Fruit fly (Drosophila melanogaster): ENCODE data around the gene Sas10.

Gene Sas10

DNA sequence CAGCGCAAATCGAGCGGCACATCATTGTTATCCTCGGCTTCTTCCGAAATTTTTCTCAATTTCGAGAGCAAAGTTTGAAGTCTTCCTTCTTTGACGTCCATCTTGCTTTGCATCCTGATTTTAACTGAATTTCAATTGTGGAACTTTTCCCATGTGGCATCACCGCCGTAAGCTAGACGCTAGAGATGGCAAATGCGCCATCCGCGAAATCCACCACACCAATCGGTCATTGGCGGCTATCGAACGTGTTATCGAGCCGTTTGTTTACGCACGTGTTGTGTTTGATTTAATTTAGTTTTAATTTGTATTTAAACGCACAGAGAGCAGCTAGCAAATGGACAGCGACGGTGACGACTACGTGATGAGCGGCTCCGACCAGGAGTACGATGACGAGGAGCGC lies at the start of gene Sas10, which contains the start of gene CG15930:
Sas10 (plus strand) TSS at position 240 of the 400 bp plus-strand sequence.
CG15930 (minus strand) TSS at position 126 of the 400 bp plus-strand sequence.
- no peak for TF ChIP-seq CTCF (optimal IDR thresholded peaks at IDR 0.05)

DNA sequence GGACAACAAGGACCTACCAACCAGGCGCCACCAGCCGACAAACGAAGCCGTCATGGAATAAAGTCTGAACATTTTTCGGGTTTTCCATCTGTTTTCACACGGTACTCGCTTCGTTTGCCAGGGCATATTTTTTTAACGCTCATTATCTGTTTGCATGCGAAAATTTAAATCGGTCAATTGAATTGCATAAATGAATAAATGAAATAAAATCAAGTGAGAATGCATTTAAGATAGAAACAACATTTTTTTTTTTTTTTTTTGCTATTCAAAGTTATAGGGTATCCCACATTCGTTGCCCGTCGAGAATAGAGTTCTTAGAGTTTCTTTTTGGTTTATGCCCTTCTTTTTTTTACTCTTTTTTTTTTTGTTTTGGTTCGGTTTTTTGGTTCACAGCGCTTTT lies 31.4 kb upstream of the Sas10 start:
- TF ChIP-seq CG8478 (optimal IDR thresholded peaks at IDR 0.05) (no peak), CTCF (optimal IDR thresholded peaks at IDR 0.05) (no peak)

- TF ChIP-seq CG8478 (optimal IDR thresholded peaks at IDR 0.05) (no peak), CTCF (optimal IDR thresholded peaks at IDR 0.05) (no peak)
These were observed 30.7 kb upstream of the Sas10 start for dm6 chrX:5286513-5286912.

DNA sequence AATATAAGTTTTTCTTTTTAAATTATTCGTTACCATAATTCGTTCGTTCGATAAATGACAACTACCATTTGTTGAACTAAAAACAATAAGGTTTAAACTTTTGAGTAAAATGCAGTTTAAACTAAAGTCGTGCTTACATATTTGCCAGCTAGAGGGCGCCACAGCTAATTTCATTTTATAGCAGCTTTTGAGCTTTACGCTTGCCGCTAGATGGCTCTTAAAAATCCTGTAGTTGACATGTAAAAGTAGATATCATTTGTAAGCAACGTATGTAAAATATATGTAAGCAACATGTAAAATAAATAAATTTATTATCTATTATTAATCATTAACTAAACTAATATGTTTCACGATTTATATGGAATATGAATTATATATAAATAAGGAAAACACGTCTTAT lies 27.5 kb upstream of the Sas10 start:
- TF ChIP-seq CG8478 (optimal IDR thresholded peaks at IDR 0.05), result no peak
- peak; percentile 71 to 88 for TF ChIP-seq CTCF (optimal IDR thresholded peaks at IDR 0.05)

DNA sequence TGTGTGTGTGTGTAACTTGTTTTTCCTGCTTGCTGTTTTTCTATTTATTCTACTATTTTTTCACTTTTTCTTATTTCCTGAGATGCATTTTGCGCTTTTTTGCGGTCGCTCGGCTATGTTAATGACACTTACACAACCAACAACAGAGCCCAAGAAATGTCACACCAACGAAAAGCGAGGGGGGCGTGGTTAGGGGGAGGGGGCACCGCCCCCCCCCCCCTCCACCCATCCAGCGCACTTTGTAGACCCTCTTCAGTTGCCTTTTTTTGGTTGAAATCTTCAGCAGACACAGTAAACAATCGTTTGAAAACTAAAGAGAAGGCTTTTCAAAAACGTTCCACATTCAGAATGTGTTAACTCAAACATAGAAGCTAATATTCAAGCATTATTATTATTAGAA lies 24.1 kb upstream of the Sas10 start:
- TF ChIP-seq CG8478 (optimal IDR thresholded peaks at IDR 0.05) (no peak), CTCF (optimal IDR thresholded peaks at IDR 0.05) (no peak)

- TF ChIP-seq CTCF (optimal IDR thresholded peaks at IDR 0.05), result no peak
- no peak for TF ChIP-seq CG8478 (optimal IDR thresholded peaks at IDR 0.05)
These were observed 21.4 kb upstream of the Sas10 start, which contains the start of gene CG42749 for dm6 chrX:5295766-5296165. Gene CG42749 (plus strand): TSS chrX:5296066.

dm6 chrX:5299957-5300356 lies 17.3 kb upstream of the Sas10 start:
- no peak for TF ChIP-seq CTCF (optimal IDR thresholded peaks at IDR 0.05)
- TF ChIP-seq CG8478 (optimal IDR thresholded peaks at IDR 0.05), result no peak

DNA sequence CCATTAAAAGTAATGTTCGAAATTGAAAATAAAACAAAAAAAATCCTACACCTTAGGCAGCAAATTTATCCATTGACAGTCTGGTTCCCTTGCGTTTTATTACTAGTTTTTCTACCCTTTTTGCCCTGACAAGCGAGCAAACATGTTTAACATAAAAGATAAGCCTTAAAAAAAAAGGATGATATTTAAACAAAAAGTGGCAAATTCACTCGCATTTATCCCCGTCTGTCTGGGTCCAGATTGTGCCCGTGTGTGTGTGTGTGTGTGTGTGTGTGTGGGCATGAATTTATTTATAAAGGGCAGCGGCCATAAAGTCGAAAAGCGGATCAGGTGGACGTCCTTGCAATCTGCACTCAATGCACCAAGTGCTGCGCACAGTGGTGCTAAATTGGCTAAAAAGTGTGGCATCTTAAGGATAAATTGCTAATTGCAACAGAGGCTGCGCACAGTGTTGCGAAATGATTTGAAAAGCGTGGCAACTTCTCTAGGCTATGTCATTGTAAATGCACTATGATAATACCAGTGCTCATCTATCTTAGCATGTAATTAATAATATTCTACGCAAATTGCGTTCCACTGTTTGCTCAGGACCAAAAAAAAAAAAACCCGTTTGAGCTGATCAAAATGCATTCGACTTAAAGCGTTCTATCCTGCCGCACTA lies 16.5 kb upstream of the Sas10 start:
- no peak for TF ChIP-seq CTCF (optimal IDR thresholded peaks at IDR 0.05)
- TF ChIP-seq CG8478 (optimal IDR thresholded peaks at IDR 0.05), result no peak

DNA sequence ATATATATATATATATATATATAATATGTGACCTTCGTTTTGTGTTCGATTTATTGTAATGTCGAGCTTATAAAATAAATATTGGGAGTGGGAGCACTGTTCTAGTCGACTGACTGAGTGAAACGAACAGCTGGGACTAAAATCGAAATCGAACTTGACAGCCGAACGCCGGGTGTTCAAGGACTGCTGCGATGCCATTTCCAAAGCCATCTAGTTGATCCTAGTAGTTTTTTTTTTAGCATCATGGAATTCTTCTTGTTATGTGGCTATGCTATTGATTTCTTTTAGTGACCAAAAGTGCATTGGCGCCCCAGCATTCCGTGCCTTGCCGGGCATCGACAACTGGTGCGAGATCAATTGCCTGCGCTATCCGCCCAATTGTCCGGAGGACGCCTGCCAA lies 11.6 kb upstream of the Sas10 start, which contains the start of gene CG3323:
CG3323 (minus strand) TSS at position 101 of the 400 bp plus-strand sequence.
- no peak for TF ChIP-seq CG8478 (optimal IDR thresholded peaks at IDR 0.05)
- TF ChIP-seq CTCF (optimal IDR thresholded peaks at IDR 0.05), result no peak

- TF ChIP-seq CTCF (optimal IDR thresholded peaks at IDR 0.05) (no peak), CG8478 (optimal IDR thresholded peaks at IDR 0.05) (no peak)
These were observed 9.9 kb upstream of the Sas10 start, which contains the start of gene CG17764 for dm6 chrX:5307317-5307716. Gene CG17764 (minus strand): TSS chrX:5307417.

DNA sequence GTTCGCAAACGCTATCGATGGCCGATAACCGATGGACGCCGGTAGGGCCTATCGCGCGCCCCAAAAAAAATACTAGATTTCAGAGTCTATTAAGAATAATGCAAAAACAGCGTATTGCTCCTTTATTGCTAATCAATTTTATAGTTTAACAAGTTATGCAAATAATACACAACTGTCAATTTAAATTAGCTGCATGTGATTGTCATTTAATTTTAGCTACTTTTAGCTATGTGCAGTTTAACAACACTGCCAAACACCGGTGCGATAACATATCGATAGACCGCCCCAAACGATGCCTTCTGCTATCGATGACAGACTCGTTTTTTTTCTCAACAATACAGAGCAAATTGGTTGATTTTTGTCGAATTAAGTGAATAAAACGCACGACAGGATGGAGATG lies 8.2 kb upstream of the Sas10 start, which contains the start of the genes Cdk7 and snf:
Cdk7 (minus strand) TSS at position 21 of the 400 bp plus-strand sequence.
snf (plus strand) TSS at position 280 of the 400 bp plus-strand sequence.
- TF ChIP-seq CTCF (optimal IDR thresholded peaks at IDR 0.05) (no peak), CG8478 (optimal IDR thresholded peaks at IDR 0.05) (no peak)

DNA sequence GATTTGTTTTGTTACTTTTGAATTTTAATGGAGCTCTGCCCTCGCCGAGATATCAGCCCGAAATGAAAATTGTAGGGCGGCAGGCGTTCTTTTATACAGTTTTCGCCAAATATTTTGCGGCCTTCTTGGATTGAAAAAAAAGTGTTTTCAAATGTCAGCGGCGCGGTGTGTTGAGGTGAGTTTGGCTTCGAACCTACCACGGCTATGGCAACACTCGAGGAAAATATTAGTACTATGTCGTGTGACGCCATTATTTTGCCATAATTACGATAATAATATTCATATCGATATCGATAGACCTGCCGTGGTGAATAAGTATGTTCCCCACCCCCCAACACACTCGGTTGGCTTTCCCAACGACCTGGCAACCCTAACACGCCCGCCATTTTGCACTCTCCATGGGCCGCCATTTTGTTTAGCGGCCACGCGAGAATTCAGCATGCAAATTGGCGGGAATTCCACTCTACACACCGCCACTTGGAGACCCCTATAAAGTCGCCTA lies 5.3 kb upstream of the Sas10 start, which contains the start of the genes TrxT and dhd:
TrxT (minus strand) TSS at position 51 of the 502 bp plus-strand sequence.
dhd (plus strand) TSS at position 334 of the 502 bp plus-strand sequence.
- TF ChIP-seq CTCF (optimal IDR thresholded peaks at IDR 0.05) (no peak), CG8478 (optimal IDR thresholded peaks at IDR 0.05) (no peak)

- TF ChIP-seq CTCF (optimal IDR thresholded peaks at IDR 0.05), result no peak
These were observed 4.3 kb upstream of the Sas10 start, which contains the start of gene CG4198 for dm6 chrX:5312958-5313357. Gene CG4198 (plus strand): TSS chrX:5313258.

DNA sequence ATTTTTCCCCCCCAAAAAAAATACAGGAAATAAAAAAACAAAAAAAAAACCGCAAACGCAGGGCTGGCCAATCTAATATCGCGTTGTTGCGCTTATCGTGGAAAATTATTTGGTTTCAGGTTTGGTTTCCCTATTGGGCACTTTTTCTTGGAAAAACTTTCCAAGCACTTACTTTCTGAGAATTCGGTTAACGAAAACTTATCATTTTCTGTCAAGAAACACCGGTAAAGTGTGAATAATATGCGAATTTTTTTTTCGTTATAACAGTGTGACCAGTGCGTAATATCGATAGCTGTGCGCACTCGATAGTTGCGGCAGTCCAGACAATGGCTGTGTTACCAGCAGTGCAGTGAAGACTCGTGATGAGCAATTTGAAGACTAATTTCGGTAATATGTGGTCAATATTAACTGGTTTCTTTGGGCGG lies 5.3 kb downstream of the Sas10 start, which contains the start of gene Rnp4F:
Rnp4F (minus strand) TSS at position 238 of the 425 bp plus-strand sequence.
- no peak for TF ChIP-seq CG8478 (optimal IDR thresholded peaks at IDR 0.05)
- peak in 1 of 2 experiments; percentile 8 for TF ChIP-seq CTCF (optimal IDR thresholded peaks at IDR 0.05)

DNA sequence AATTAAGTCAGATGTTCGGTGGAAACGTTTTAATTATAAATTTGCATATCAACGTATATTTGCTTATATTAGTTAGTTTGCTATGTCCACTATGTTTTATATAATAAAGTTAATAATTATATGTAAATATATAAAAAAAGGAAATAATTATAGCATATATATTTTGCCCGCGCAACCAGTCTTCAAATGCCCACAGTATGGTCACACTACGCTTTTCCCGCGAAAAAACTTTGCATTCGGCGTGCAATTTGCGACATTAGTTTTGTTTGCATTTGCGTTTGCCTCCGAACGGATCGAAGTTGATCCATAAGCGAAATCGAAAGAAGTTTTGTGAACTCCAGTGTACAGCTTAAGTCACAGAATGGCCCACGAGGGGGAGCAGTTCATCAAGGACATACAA lies 6.4 kb downstream of the Sas10 start, which contains the start of gene Mcm3:
Mcm3 (plus strand) TSS at position 220 of the 400 bp plus-strand sequence.
- TF ChIP-seq CG8478 (optimal IDR thresholded peaks at IDR 0.05) (no peak), CTCF (optimal IDR thresholded peaks at IDR 0.05) (no peak)

Measured in S2 (cell line).